Worm (Caenorhabditis elegans) whole organism, L3 larva: ENCODE results near the gene C04G6.4.

Experiments
- R02D3.7 ChIP-seq: fragments of 150-350 bp; optimal IDR thresholded peaks from 2 replicates; lab custom pipeline; 2014; ENCODE audit warnings: missing biosample characterization, missing genetic modification characterization
- ZK546.5 ChIP-seq: sonication (generic microtip); optimal IDR thresholded peaks from 2 replicates; lab custom pipeline; 2017; ENCODE audit warnings: missing biosample characterization, missing genetic modification characterization
- aly-2 ChIP-seq: fragments of 150-350 bp; optimal IDR thresholded peaks from 2 replicates; lab custom pipeline; 2014; ENCODE audit warnings: missing biosample characterization, missing genetic modification characterization
- ama-1 ChIP-seq: fragments of 150-350 bp; optimal IDR thresholded peaks from 2 replicates; lab custom pipeline; 2018
- ceh-28 ChIP-seq: fragments of 150-350 bp; optimal IDR thresholded peaks from 2 replicates; lab custom pipeline; 2014; ENCODE audit warnings: missing biosample characterization, missing genetic modification reagents, missing genetic modification characterization
- ceh-82 ChIP-seq: fragments of 150-350 bp; optimal IDR thresholded peaks from 2 replicates; lab custom pipeline; 2014; ENCODE audit warnings: missing biosample characterization, missing genetic modification characterization
- ceh-9 ChIP-seq: sonication (generic microtip); optimal IDR thresholded peaks from 2 replicates; lab custom pipeline; 2018; ENCODE audit warnings: missing biosample characterization, missing genetic modification characterization
- daf-12 ChIP-seq: fragments of 150-350 bp; optimal IDR thresholded peaks from 2 replicates; lab custom pipeline; 2014; ENCODE audit warnings: missing biosample characterization, missing genetic modification reagents, missing genetic modification characterization
- egl-27 ChIP-seq: sonication (generic microtip); optimal IDR thresholded peaks from 4 replicates; lab custom pipeline; 2017; ENCODE audit warnings: missing biosample characterization, missing genetic modification reagents, missing genetic modification characterization
- egl-5 ChIP-seq: fragments of 150-350 bp; optimal IDR thresholded peaks from 2 replicates; lab custom pipeline; 2017; ENCODE audit warnings: missing biosample characterization, missing genetic modification reagents, missing genetic modification characterization, inconsistent platforms
- elt-1 ChIP-seq: fragments of 150-350 bp; optimal IDR thresholded peaks from 2 replicates; lab custom pipeline; 2014; ENCODE audit warnings: missing biosample characterization, missing genetic modification characterization
- elt-2 ChIP-seq: sonication (generic microtip); optimal IDR thresholded peaks from 2 replicates; lab custom pipeline; 2016; ENCODE audit warnings: missing genetic modification reagents, mild to moderate bottlenecking, missing genetic modification characterization, missing compliant biosample characterization
- eor-1 ChIP-seq, 2 experiments: fragments of 150-350 bp; optimal IDR thresholded peaks; 2 replicates each; lab custom pipeline; 2014 to 2018; ENCODE audit warnings: missing biosample characterization in 2 of 2, missing genetic modification characterization in 2 of 2
- fkh-10 ChIP-seq: sonication (generic microtip); optimal IDR thresholded peaks from 2 replicates; lab custom pipeline; 2017; ENCODE audit warnings: missing biosample characterization, missing genetic modification reagents, missing genetic modification characterization
- fkh-2 ChIP-seq: fragments of 150-350 bp; optimal IDR thresholded peaks from 2 replicates; lab custom pipeline; 2014; ENCODE audit warnings: missing biosample characterization, missing genetic modification reagents, missing genetic modification characterization
- hmg-11 ChIP-seq: sonication (generic microtip); optimal IDR thresholded peaks from 2 replicates; lab custom pipeline; 2016; ENCODE audit warnings: missing genetic modification characterization, missing compliant biosample characterization
- jun-1 ChIP-seq: fragments of 150-350 bp; optimal IDR thresholded peaks from 2 replicates; lab custom pipeline; 2014; ENCODE audit warnings: missing biosample characterization, missing genetic modification reagents, missing genetic modification characterization
- lin-15B ChIP-seq: fragments of 150-350 bp; optimal IDR thresholded peaks from 2 replicates; lab custom pipeline; 2014; ENCODE audit warnings: missing biosample characterization, missing genetic modification characterization
- lin-39 ChIP-seq: fragments of 150-350 bp; optimal IDR thresholded peaks from 2 replicates; lab custom pipeline; 2018; ENCODE audit warnings: missing biosample characterization, missing genetic modification reagents, missing genetic modification characterization
- lsy-12 ChIP-seq: sonication (generic microtip); optimal IDR thresholded peaks from 2 replicates; lab custom pipeline; 2016; ENCODE audit warnings: mild to moderate bottlenecking, missing genetic modification characterization, missing compliant biosample characterization
- mdl-1 ChIP-seq: fragments of 150-350 bp; optimal IDR thresholded peaks from 2 replicates; lab custom pipeline; 2014; ENCODE audit warnings: missing biosample characterization, missing genetic modification characterization
- mml-1 ChIP-seq: fragments of 150-350 bp; sonication (generic microtip); optimal IDR thresholded peaks from 3 replicates; lab custom pipeline; 2014; ENCODE audit warnings: missing biosample characterization, missing genetic modification characterization
- nfya-1 ChIP-seq: sonication (generic microtip); optimal IDR thresholded peaks from 2 replicates; lab custom pipeline; 2017; ENCODE audit warnings: missing genetic modification characterization, mild to moderate bottlenecking, missing compliant biosample characterization, antibody characterized with exemption, moderate library complexity; ENCODE audit not compliant: insufficient read depth
- nhr-11 ChIP-seq: fragments of 150-350 bp; optimal IDR thresholded peaks from 2 replicates; lab custom pipeline; 2014; ENCODE audit warnings: missing biosample characterization, missing genetic modification characterization
- nhr-23 ChIP-seq: fragments of 150-350 bp; optimal IDR thresholded peaks from 2 replicates; lab custom pipeline; 2014; ENCODE audit warnings: missing biosample characterization, missing genetic modification reagents, missing genetic modification characterization
- nhr-237 ChIP-seq: fragments of 150-350 bp; optimal IDR thresholded peaks from 2 replicates; lab custom pipeline; 2014; ENCODE audit warnings: missing biosample characterization, missing genetic modification characterization
- nhr-25 ChIP-seq: sonication (generic microtip); optimal IDR thresholded peaks from 2 replicates; lab custom pipeline; 2017; ENCODE audit warnings: missing biosample characterization, missing genetic modification characterization
- nhr-28 ChIP-seq: fragments of 150-350 bp; optimal IDR thresholded peaks from 2 replicates; lab custom pipeline; 2014; ENCODE audit warnings: missing biosample characterization, missing genetic modification characterization
- nhr-43 ChIP-seq: sonication (generic microtip); optimal IDR thresholded peaks from 2 replicates; lab custom pipeline; 2016; ENCODE audit warnings: mild to moderate bottlenecking, missing genetic modification characterization, missing compliant biosample characterization; ENCODE audit not compliant: poor library complexity, severe bottlenecking
- nhr-76 ChIP-seq: fragments of 150-350 bp; sonication (generic microtip); optimal IDR thresholded peaks from 5 replicates; lab custom pipeline; 2014; ENCODE audit warnings: missing biosample characterization, missing genetic modification characterization
- nhr-77 ChIP-seq: fragments of 150-350 bp; optimal IDR thresholded peaks from 2 replicates; lab custom pipeline; 2014; ENCODE audit warnings: missing biosample characterization, missing genetic modification characterization
- pha-4 ChIP-seq: fragments of 150-350 bp; optimal IDR thresholded peaks from 2 replicates; lab custom pipeline; 2014; ENCODE audit warnings: missing biosample characterization, missing genetic modification reagents, missing genetic modification characterization
- pqm-1 ChIP-seq: fragments of 150-350 bp; optimal IDR thresholded peaks from 2 replicates; lab custom pipeline; 2017; ENCODE audit warnings: missing biosample characterization, missing genetic modification characterization, inconsistent platforms
- sea-2 ChIP-seq: fragments of 150-350 bp; sonication (generic microtip); optimal IDR thresholded peaks from 4 replicates; lab custom pipeline; 2014; ENCODE audit warnings: missing biosample characterization, missing genetic modification reagents, missing genetic modification characterization
- skn-1 ChIP-seq: fragments of 150-350 bp; optimal IDR thresholded peaks from 2 replicates; lab custom pipeline; 2014; ENCODE audit warnings: missing biosample characterization, missing genetic modification characterization
- snpc-4 ChIP-seq: fragments of 150-350 bp; optimal IDR thresholded peaks from 2 replicates; lab custom pipeline; 2014; ENCODE audit warnings: missing biosample characterization, missing genetic modification characterization
- unc-39 ChIP-seq: sonication (generic microtip); optimal IDR thresholded peaks from 4 replicates; lab custom pipeline; 2017; ENCODE audit warnings: missing biosample characterization, missing genetic modification characterization
- unc-62 ChIP-seq: fragments of 150-350 bp; sonication (generic microtip); optimal IDR thresholded peaks from 4 replicates; lab custom pipeline; 2014; ENCODE audit warnings: missing biosample characterization, missing genetic modification reagents, missing genetic modification characterization
- ztf-11 ChIP-seq: fragments of 150-350 bp; optimal IDR thresholded peaks from 2 replicates; lab custom pipeline; 2014; ENCODE audit warnings: missing biosample characterization, missing genetic modification characterization

Gene C04G6.4

DNA sequence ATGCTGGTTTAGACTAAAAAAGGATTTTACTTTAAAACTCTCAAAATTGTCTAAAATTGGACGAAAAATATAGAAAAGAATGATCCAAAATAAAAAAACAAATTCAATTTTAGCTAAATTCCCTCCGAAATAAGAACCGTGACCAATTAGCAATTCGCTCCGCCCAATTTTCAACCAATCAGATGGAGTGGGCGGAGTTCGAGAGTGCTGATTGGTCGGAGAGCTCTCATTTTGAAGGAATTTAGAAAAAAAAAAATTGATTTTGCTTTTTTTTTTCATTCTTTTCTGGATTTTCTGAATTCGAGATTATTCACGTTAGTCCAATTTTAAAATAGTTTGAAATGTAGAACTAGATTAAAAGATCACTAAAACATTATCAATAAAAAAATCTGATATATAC, 15.8 kb upstream of the C04G6.4 start:
- TF ChIP-seq nfya-1 (tag; lab: Kevin White, UChicago), result peak; percentile 86
- TF ChIP-seq nhr-43 (tag; lab: Kevin White, UChicago), result no peak

ce11 chrII:5093945-5094344, 10.7 kb upstream of the C04G6.4 start, which contains the start of gene C04G6.13:
TSS of gene C04G6.13 (plus strand) at chrII:5094245.
- no peak for TF ChIP-seq hmg-11
- no peak for TF ChIP-seq mdl-1 (tag; lab: Kevin White, UChicago)
- no peak for TF ChIP-seq nhr-28 (tag; lab: Kevin White, UChicago)
- TF ChIP-seq ZK546.5, result no peak
- TF ChIP-seq unc-62, result no peak
- no peak for TF ChIP-seq lsy-12 (tag; lab: Kevin White, UChicago)
- TF ChIP-seq ama-1 (lab: Kevin White, UChicago), result no peak
- no peak for TF ChIP-seq fkh-10 (GFP tag; lab: Kevin White, UChicago)
- TF ChIP-seq unc-39 (tag; lab: Kevin White, UChicago), result no peak
- TF ChIP-seq sea-2, result no peak
- no peak for TF ChIP-seq nhr-237
- no peak for TF ChIP-seq eor-1 (tag; optimal IDR thresholded peaks at IDR 0.05; lab: Kevin White, UChicago)
- no peak for TF ChIP-seq snpc-4 (tag; lab: Kevin White, UChicago)

DNA sequence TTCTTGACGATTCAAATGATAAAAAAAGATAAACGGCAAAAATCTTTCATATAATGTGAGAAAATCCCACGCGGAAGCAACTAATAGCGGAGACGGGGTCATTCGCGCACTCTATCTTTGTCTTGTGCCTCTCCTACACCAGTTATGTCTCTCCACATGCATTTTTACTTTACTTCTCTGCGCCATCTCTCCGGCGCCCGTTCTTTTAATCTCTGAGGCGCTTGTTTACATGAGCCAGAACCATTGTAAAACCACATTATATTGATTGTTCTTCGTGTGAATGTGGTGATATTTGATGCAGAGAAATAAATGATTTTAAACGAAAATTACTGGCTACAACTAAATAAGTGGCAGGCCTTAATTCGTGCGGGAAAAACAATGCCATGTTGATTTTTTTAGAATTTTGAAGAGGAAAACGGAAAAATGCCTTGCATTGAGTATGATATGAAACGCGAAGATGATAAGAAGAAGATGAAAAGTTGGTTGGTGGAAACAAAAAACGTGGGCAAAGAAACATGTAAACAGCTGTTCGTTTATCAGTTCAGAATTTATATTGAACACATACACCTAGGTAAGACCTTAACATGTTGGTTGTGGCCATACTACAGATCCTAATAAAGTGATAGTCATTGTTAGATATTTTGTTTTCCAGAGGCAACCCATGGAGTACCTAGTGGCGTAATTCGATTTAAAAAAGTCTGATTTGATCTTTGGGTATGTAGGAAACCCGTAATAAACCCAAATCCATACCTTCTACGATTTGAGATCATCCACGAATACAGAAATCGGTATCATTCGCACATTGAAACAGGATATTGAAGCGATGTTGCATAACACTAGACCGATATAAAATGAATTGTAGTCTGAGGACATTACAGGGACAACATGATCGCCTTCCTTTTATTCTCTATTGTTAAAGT, 9.4 kb upstream of the C04G6.4 start, which contains the start of gene C04G6.2:
Gene C04G6.2, plus strand, starts transcription at position 870 of the 920 bp plus-strand sequence.
- TF ChIP-seq ceh-9 (tag; lab: Kevin White, UChicago), result no peak
- peak; percentile 59 for TF ChIP-seq pqm-1 (tag; lab: Kevin White, UChicago)
- no peak for TF ChIP-seq mdl-1 (tag; lab: Kevin White, UChicago)
- peak; percentile 61 for TF ChIP-seq lin-39
- TF ChIP-seq ZK546.5, result no peak
- peak; percentile 98 for TF ChIP-seq pha-4
- no peak for TF ChIP-seq fkh-10 (GFP tag; lab: Kevin White, UChicago)
- TF ChIP-seq elt-2 (tag; lab: Kevin White, UChicago), result peak; percentile 95
- TF ChIP-seq nfya-1 (tag; lab: Kevin White, UChicago), result peak; percentile 77
- TF ChIP-seq ztf-11 (tag; lab: Kevin White, UChicago), result no peak
- no peak for TF ChIP-seq R02D3.7 (tag; lab: Kevin White, UChicago)
- TF ChIP-seq sea-2, result no peak
- no peak for TF ChIP-seq skn-1 (tag; lab: Kevin White, UChicago)
- TF ChIP-seq snpc-4 (tag; lab: Kevin White, UChicago), result peak; percentile 73
- TF ChIP-seq ceh-82 (tag; lab: Kevin White, UChicago), result no peak
- TF ChIP-seq mml-1 (tag; lab: Kevin White, UChicago), result no peak
- no peak for TF ChIP-seq daf-12
- no peak for TF ChIP-seq nhr-77 (tag; lab: Kevin White, UChicago)
- TF ChIP-seq ceh-28 (tag; lab: Kevin White, UChicago), result peak; percentile 39
- TF ChIP-seq egl-5 (tag; lab: Kevin White, UChicago), result peak; percentile 87
- TF ChIP-seq nhr-28 (tag; lab: Kevin White, UChicago), result no peak
- TF ChIP-seq nhr-43 (tag; lab: Kevin White, UChicago), result peak; percentile 51
- no peak for TF ChIP-seq jun-1 (tag; lab: Kevin White, UChicago)
- no peak for TF ChIP-seq nhr-76 (tag; lab: Kevin White, UChicago)
- no peak for TF ChIP-seq ama-1 (lab: Kevin White, UChicago)
- TF ChIP-seq nhr-23 (tag; lab: Kevin White, UChicago), result peak; percentile 72
- no peak for TF ChIP-seq egl-27 (tag; lab: Kevin White, UChicago)
- TF ChIP-seq nhr-25 (tag; lab: Kevin White, UChicago), result peak; percentile 52
- no peak for TF ChIP-seq eor-1 (tag; optimal IDR thresholded peaks at IDR 0.05; lab: Kevin White, UChicago)
- TF ChIP-seq fkh-2 (tag; lab: Kevin White, UChicago), result peak; percentile 97
- TF ChIP-seq nhr-11, result no peak
- TF ChIP-seq unc-39 (tag; lab: Kevin White, UChicago), result no peak
- no peak for TF ChIP-seq aly-2 (tag; lab: Kevin White, UChicago)
- no peak for TF ChIP-seq elt-1 (tag; lab: Kevin White, UChicago)
- TF ChIP-seq lin-15B, result no peak
- peak; percentile 72 for TF ChIP-seq hmg-11
